Worm (Caenorhabditis elegans): ENCODE results near the gene M05D6.8.

Gene M05D6.8

ce11 chrII:8481731-8482253 is 10.8 kb upstream of the M05D6.8 start, which contains the start of gene M05D6.5:
Gene M05D6.5, minus strand, starts transcription at chrII:8482203.
- TF ChIP-seq drap-1 (GFP tag; optimal IDR thresholded peaks at IDR 0.05): no peak
- TF ChIP-seq ces-1 (GFP tag; optimal IDR thresholded peaks at IDR 0.05): no peak
- TF ChIP-seq nhr-28 (tag; optimal IDR thresholded peaks at IDR 0.05): no peak
- no peak for TF ChIP-seq tbx-8 (GFP tag; optimal IDR thresholded peaks at IDR 0.05)
- no peak for TF ChIP-seq bed-3 (GFP tag; optimal IDR thresholded peaks at IDR 0.05)
- no peak for TF ChIP-seq ham-2 (GFP tag; optimal IDR thresholded peaks at IDR 0.05)
- no peak for TF ChIP-seq nhr-76 (tag; optimal IDR thresholded peaks at IDR 0.05)
- TF ChIP-seq M03D4.4 (tag; optimal IDR thresholded peaks at IDR 0.05): no peak
- no peak for TF ChIP-seq mab-5 (tag; optimal IDR thresholded peaks at IDR 0.05)
- TF ChIP-seq elt-3 (tag; optimal IDR thresholded peaks at IDR 0.05): no peak
- TF ChIP-seq ztf-11 (tag; optimal IDR thresholded peaks at IDR 0.05): no peak
- no peak for TF ChIP-seq nhr-2 (tag; optimal IDR thresholded peaks at IDR 0.05)
- TF ChIP-seq unc-39 (tag; optimal IDR thresholded peaks at IDR 0.05): no peak

- TF ChIP-seq bed-3 (GFP tag; optimal IDR thresholded peaks at IDR 0.05): no peak
- no peak for TF ChIP-seq cnd-1 (tag; optimal IDR thresholded peaks at IDR 0.05)
- no peak for TF ChIP-seq ceh-83 (GFP tag; optimal IDR thresholded peaks at IDR 0.05)
- TF ChIP-seq sem-2 (GFP tag; optimal IDR thresholded peaks at IDR 0.05): no peak
- no peak for TF ChIP-seq drap-1 (GFP tag; optimal IDR thresholded peaks at IDR 0.05)
- TF ChIP-seq hlh-1 (tag; optimal IDR thresholded peaks at IDR 0.05): peak; percentile 84
- TF ChIP-seq nhr-12 (tag; optimal IDR thresholded peaks at IDR 0.05): no peak
- no peak for TF ChIP-seq tbx-8 (GFP tag; optimal IDR thresholded peaks at IDR 0.05)
- TF ChIP-seq mab-5 (tag; optimal IDR thresholded peaks at IDR 0.05): peak; percentile 44
- TF ChIP-seq nhr-76 (tag; optimal IDR thresholded peaks at IDR 0.05): no peak
- peak; percentile 58 for TF ChIP-seq nhr-2 (tag; optimal IDR thresholded peaks at IDR 0.05)
- TF ChIP-seq zip-8 (tag; optimal IDR thresholded peaks at IDR 0.05): no peak
- peak; percentile 34 for TF ChIP-seq ceh-39 (tag; optimal IDR thresholded peaks at IDR 0.05)
- no peak for TF ChIP-seq ceh-43 (GFP tag; optimal IDR thresholded peaks at IDR 0.05)
- no peak for TF ChIP-seq lin-13 (tag; optimal IDR thresholded peaks at IDR 0.05)
- TF ChIP-seq snpc-4 (tag; optimal IDR thresholded peaks at IDR 0.05): no peak
- TF ChIP-seq sptf-1 (tag; optimal IDR thresholded peaks at IDR 0.05): no peak
- peak; percentile 62 for TF ChIP-seq unc-120 (tag; optimal IDR thresholded peaks at IDR 0.05; ENCODE audit: poor library complexity, severe bottlenecking)
- TF ChIP-seq elt-3 (tag; optimal IDR thresholded peaks at IDR 0.05): no peak
- no peak for TF ChIP-seq M03D4.4 (tag; optimal IDR thresholded peaks at IDR 0.05)
- TF ChIP-seq pha-4 (tag; optimal IDR thresholded peaks at IDR 0.05): peak; percentile 10
- no peak for TF ChIP-seq nhr-28 (tag; optimal IDR thresholded peaks at IDR 0.05)
- no peak for TF ChIP-seq unc-39 (tag; optimal IDR thresholded peaks at IDR 0.05)
- TF ChIP-seq blmp-1 (tag; optimal IDR thresholded peaks at IDR 0.05): no peak
- TF ChIP-seq elt-1 (tag; optimal IDR thresholded peaks at IDR 0.05; ENCODE audit: borderline replicate concordance, insufficient read depth): no peak
- no peak for TF ChIP-seq mls-2 (tag; optimal IDR thresholded peaks at IDR 0.05)
- TF ChIP-seq mep-1 (tag; optimal IDR thresholded peaks at IDR 0.05): no peak
- peak; percentile 70 for TF ChIP-seq unc-62 (GFP tag; optimal IDR thresholded peaks at IDR 0.05)
- TF ChIP-seq lin-32 (GFP tag; optimal IDR thresholded peaks at IDR 0.05): no peak
- TF ChIP-seq flh-1 (GFP tag; optimal IDR thresholded peaks at IDR 0.05): no peak
- no peak for TF ChIP-seq nhr-237 (tag; optimal IDR thresholded peaks at IDR 0.05)
- no peak for TF ChIP-seq ztf-11 (tag; optimal IDR thresholded peaks at IDR 0.05)
- TF ChIP-seq ces-1 (GFP tag; optimal IDR thresholded peaks at IDR 0.05): no peak
- no peak for TF ChIP-seq lsy-2 (tag; optimal IDR thresholded peaks at IDR 0.05)
- TF ChIP-seq ham-2 (GFP tag; optimal IDR thresholded peaks at IDR 0.05): no peak
Observed at ce11 chrII:8481033-8481708, 10.1 kb upstream of the M05D6.8 start.

DNA sequence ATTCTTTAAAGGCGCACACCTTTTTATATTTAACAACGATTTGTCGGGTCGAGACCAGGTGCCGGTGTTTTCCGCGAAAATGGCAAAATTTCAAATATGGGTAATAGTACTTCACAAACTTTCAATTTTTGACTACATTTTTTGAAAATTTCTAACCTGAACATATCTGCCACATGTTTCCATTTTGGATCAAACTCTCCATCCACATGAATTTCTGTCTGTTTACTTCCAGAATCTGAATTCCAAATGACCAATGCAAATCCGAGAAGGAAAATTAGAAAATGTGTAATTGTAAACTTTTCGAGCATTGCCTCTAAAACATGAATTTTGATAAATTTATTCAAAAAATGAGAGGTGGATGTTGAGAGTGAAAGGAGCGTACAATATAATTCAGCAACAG is 9.1 kb upstream of the M05D6.8 start, which contains the start of gene lact-4:
lact-4 (minus strand) TSS at position 313 of the 400 bp plus-strand sequence.
- no peak for TF ChIP-seq nhr-2 (tag; optimal IDR thresholded peaks at IDR 0.05)
- no peak for TF ChIP-seq ztf-11 (tag; optimal IDR thresholded peaks at IDR 0.05)
- TF ChIP-seq mls-2 (tag; optimal IDR thresholded peaks at IDR 0.05): no peak
- no peak for TF ChIP-seq snpc-4 (tag; optimal IDR thresholded peaks at IDR 0.05)
- TF ChIP-seq pha-4 (tag; optimal IDR thresholded peaks at IDR 0.05): no peak
- no peak for TF ChIP-seq elt-1 (tag; optimal IDR thresholded peaks at IDR 0.05; ENCODE audit: borderline replicate concordance, insufficient read depth)
- no peak for TF ChIP-seq hlh-1 (tag; optimal IDR thresholded peaks at IDR 0.05)
- TF ChIP-seq bed-3 (GFP tag; optimal IDR thresholded peaks at IDR 0.05): no peak
- TF ChIP-seq nhr-28 (tag; optimal IDR thresholded peaks at IDR 0.05): no peak
- TF ChIP-seq mab-5 (tag; optimal IDR thresholded peaks at IDR 0.05): no peak
- TF ChIP-seq sptf-1 (tag; optimal IDR thresholded peaks at IDR 0.05): no peak
- no peak for TF ChIP-seq nhr-237 (tag; optimal IDR thresholded peaks at IDR 0.05)

All from whole organism, mixed stage, embryonic.